Worm (Caenorhabditis elegans): ENCODE data around the gene stn-2.

DNA sequence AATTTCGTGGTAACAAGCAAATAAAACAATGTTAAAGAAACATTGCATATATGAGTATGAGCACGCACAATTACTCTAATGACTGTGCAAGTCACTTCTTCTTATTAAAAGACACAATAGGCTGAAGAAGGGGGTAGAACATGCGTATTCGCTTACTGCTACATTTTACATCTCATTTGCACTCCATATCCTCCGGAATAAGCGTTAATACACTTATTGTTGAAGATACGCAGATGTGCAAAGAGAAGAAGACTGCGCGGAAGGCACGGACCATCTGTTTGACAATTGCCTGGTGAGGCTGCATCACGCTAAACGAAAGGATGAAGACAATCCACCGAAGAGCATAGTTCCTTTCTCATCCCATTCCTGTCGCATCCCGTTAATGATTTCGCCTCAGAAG lies 32.5 kb upstream of the stn-2 start:
- no peak for TF ChIP-seq him-1 (tag; optimal IDR thresholded peaks at IDR 0.05)
- no peak for TF ChIP-seq W03F9.2 (tag; optimal IDR thresholded peaks at IDR 0.05)
- TF ChIP-seq dao-5 (tag; optimal IDR thresholded peaks at IDR 0.05) = no peak
